Fruit fly (Drosophila melanogaster) whole organism, wandering third instar larva: ENCODE results near the gene rasp.

ENCODE experiments used
- Abd-B ChIP-seq: fragments of >200 bp; optimal IDR thresholded peaks from 2 replicates; lab custom pipeline; 2017; ENCODE audit warnings: missing biosample characterization, missing genetic modification characterization
- CG32264 ChIP-seq: fragments of 200-800 bp; sonication (Bioruptor generic); optimal IDR thresholded peaks from 2 replicates; lab custom pipeline; 2016; ENCODE audit warnings: missing biosample characterization, missing genetic modification characterization
- CG9705 ChIP-seq: fragments of 200-800 bp; sonication (Bioruptor generic); optimal IDR thresholded peaks from 2 replicates; lab custom pipeline; 2018; ENCODE audit warnings: missing biosample characterization, mild to moderate bottlenecking, missing genetic modification characterization
- CrebA ChIP-seq: fragments of 200-800 bp; sonication (Bioruptor generic); optimal IDR thresholded peaks from 2 replicates; lab custom pipeline; 2016; ENCODE audit warnings: missing biosample characterization, mild to moderate bottlenecking, missing genetic modification characterization, borderline replicate concordance
- Dfd ChIP-seq: fragments of >200 bp; optimal IDR thresholded peaks from 2 replicates; lab custom pipeline; 2017; ENCODE audit warnings: missing biosample characterization, missing genetic modification characterization
- Dif ChIP-seq: fragments of 200-275, 200-300 bp; sonication (Bioruptor generic); optimal IDR thresholded peaks from 2 replicates; lab custom pipeline; 2018; ENCODE audit warnings: missing biosample characterization, missing genetic modification characterization; ENCODE audit not compliant: partially characterized antibody
- GATAd ChIP-seq: sonication (Bioruptor generic); optimal IDR thresholded peaks from 2 replicates; lab custom pipeline; 2016; ENCODE audit warnings: missing biosample characterization, missing genetic modification characterization
- HLH106 ChIP-seq: fragments of 200-800 bp; optimal IDR thresholded peaks from 3 replicates; lab custom pipeline; 2019; ENCODE audit warnings: missing biosample characterization, mild to moderate bottlenecking, missing genetic modification characterization, moderate library complexity
- Hnf4 ChIP-seq: fragments of 200-800 bp; sonication (Bioruptor generic); optimal IDR thresholded peaks from 2 replicates; lab custom pipeline; 2016; ENCODE audit warnings: missing biosample characterization, mild to moderate bottlenecking, missing genetic modification characterization
- Hr78 ChIP-seq: fragments of >200 bp; optimal IDR thresholded peaks from 2 replicates; lab custom pipeline; 2017; ENCODE audit warnings: missing biosample characterization, missing genetic modification characterization
- Hr83 ChIP-seq: fragments of 200-300 bp; sonication (Bioruptor generic); optimal IDR thresholded peaks from 2 replicates; lab custom pipeline; 2016; ENCODE audit warnings: missing biosample characterization, mild to moderate bottlenecking, missing genetic modification characterization, moderate library complexity; ENCODE audit not compliant: poor library complexity, severe bottlenecking
- Jra ChIP-seq: sonication (Bioruptor generic); optimal IDR thresholded peaks from 2 replicates; lab custom pipeline; 2016; ENCODE audit warnings: missing biosample characterization, missing genetic modification characterization
- Mio ChIP-seq: sonication (Bioruptor generic); optimal IDR thresholded peaks from 2 replicates; lab custom pipeline; 2016; ENCODE audit warnings: missing biosample characterization, missing genetic modification characterization
- Myc ChIP-seq: fragments of >200 bp; optimal IDR thresholded peaks from 2 replicates; lab custom pipeline; 2017
- N ChIP-seq: fragments of >200 bp; optimal IDR thresholded peaks from 2 replicates; lab custom pipeline; 2018; ENCODE audit warnings: missing biosample characterization, missing external identifiers, missing genetic modification characterization
- OdsH ChIP-seq: fragments of 200-800 bp; sonication (Bioruptor generic); optimal IDR thresholded peaks from 2 replicates; lab custom pipeline; 2016; ENCODE audit warnings: missing biosample characterization, mild to moderate bottlenecking, missing genetic modification characterization
- Rel ChIP-seq, 2 experiments: fragments of 200-800 bp; sonication (Bioruptor generic) in 1 of 2; optimal IDR thresholded peaks; 2 replicates in 1 of 2; 3 replicates in 1 of 2; lab custom pipeline; 2016 to 2019; ENCODE audit warnings: mild to moderate bottlenecking in 2 of 2, missing biosample characterization in 2 of 2, missing genetic modification characterization in 2 of 2, moderate library complexity in 1 of 2
- Sp1 ChIP-seq: fragments of 200-800 bp; sonication (Bioruptor generic); optimal IDR thresholded peaks from 3 replicates; lab custom pipeline; 2019; ENCODE audit warnings: missing biosample characterization, mild to moderate bottlenecking, missing genetic modification characterization, moderate library complexity
- Vsx2 ChIP-seq: fragments of 200-300, 225-300 bp; sonication (Bioruptor generic); optimal IDR thresholded peaks from 2 replicates; lab custom pipeline; 2018; ENCODE audit warnings: missing biosample characterization, missing genetic modification characterization; ENCODE audit not compliant: partially characterized antibody
- br ChIP-seq: fragments of 200-800 bp; sonication (Bioruptor generic); optimal IDR thresholded peaks from 2 replicates; lab custom pipeline; 2016; ENCODE audit warnings: missing biosample characterization, missing genetic modification characterization
- brk ChIP-seq: fragments of 200-800 bp; sonication (Bioruptor generic); optimal IDR thresholded peaks from 2 replicates; lab custom pipeline; 2016; ENCODE audit warnings: missing biosample characterization, mild to moderate bottlenecking, missing genetic modification characterization
- dl ChIP-seq, 2 experiments: fragments of 175-275, 200-275 bp in 1 of 2; fragments of 200-275 bp in 1 of 2; sonication (Bioruptor generic); optimal IDR thresholded peaks; lab custom pipeline; 2018; ENCODE audit warnings: mild to moderate bottlenecking in 2 of 2, missing biosample characterization in 2 of 2, missing genetic modification characterization in 2 of 2, moderate library complexity in 2 of 2; ENCODE audit not compliant: partially characterized antibody in 2 of 2, insufficient read depth in 1 of 2
- dmrt93B ChIP-seq: fragments of 200-800 bp; sonication (Bioruptor generic); optimal IDR thresholded peaks from 2 replicates; lab custom pipeline; 2018; ENCODE audit warnings: missing biosample characterization, mild to moderate bottlenecking, missing genetic modification characterization
- dsf ChIP-seq: sonication (Bioruptor generic); optimal IDR thresholded peaks from 2 replicates; lab custom pipeline; 2016; ENCODE audit warnings: missing biosample characterization, missing genetic modification characterization, borderline replicate concordance
- ey ChIP-seq: fragments of 200-800 bp; sonication (Bioruptor generic); optimal IDR thresholded peaks from 2 replicates; lab custom pipeline; 2016; ENCODE audit warnings: missing biosample characterization, missing genetic modification characterization
- foxo ChIP-seq, 2 experiments: fragments of 200-800 bp; sonication (Bioruptor generic); optimal IDR thresholded peaks; 2 replicates in 1 of 2; 3 replicates in 1 of 2; lab custom pipeline; 2016 to 2017; ENCODE audit warnings: missing biosample characterization in 2 of 2, missing genetic modification characterization in 2 of 2
- fru ChIP-seq: fragments of 200-800 bp; sonication (Bioruptor generic); optimal IDR thresholded peaks from 3 replicates; lab custom pipeline; 2016; ENCODE audit warnings: missing biosample characterization, mild to moderate bottlenecking, missing genetic modification characterization
- h ChIP-seq: fragments of 200-800 bp; sonication (Bioruptor generic); optimal IDR thresholded peaks from 3 replicates; lab custom pipeline; 2016; ENCODE audit warnings: missing biosample characterization, mild to moderate bottlenecking, missing genetic modification characterization
- jim ChIP-seq: fragments of 175-275, 200-325 bp; sonication (Bioruptor generic); optimal IDR thresholded peaks from 2 replicates; lab custom pipeline; 2016; ENCODE audit warnings: missing biosample characterization, mild to moderate bottlenecking, missing genetic modification characterization
- lola ChIP-seq: fragments of >200 bp; optimal IDR thresholded peaks from 2 replicates; lab custom pipeline; 2017; ENCODE audit warnings: missing biosample characterization, missing genetic modification characterization
- pan ChIP-seq: fragments of >200 bp; optimal IDR thresholded peaks from 2 replicates; lab custom pipeline; 2017
- psq ChIP-seq: fragments of 200-800 bp; sonication (Bioruptor generic); optimal IDR thresholded peaks from 3 replicates; lab custom pipeline; 2017; ENCODE audit warnings: missing biosample characterization, mild to moderate bottlenecking, missing genetic modification characterization, moderate library complexity
- rgr ChIP-seq: fragments of 200-800 bp; sonication (Bioruptor generic); optimal IDR thresholded peaks from 3 replicates; lab custom pipeline; 2016; ENCODE audit warnings: missing biosample characterization, mild to moderate bottlenecking, missing genetic modification characterization
- sage ChIP-seq: fragments of 200-800 bp; sonication (Bioruptor generic); optimal IDR thresholded peaks from 2 replicates; lab custom pipeline; 2016; ENCODE audit warnings: missing biosample characterization, mild to moderate bottlenecking, missing genetic modification characterization
- sv ChIP-seq: fragments of 200-800 bp; sonication (Bioruptor generic); optimal IDR thresholded peaks from 3 replicates; lab custom pipeline; 2016; ENCODE audit warnings: missing biosample characterization, missing genetic modification characterization
- tai ChIP-seq: sonication (Bioruptor generic); optimal IDR thresholded peaks from 2 replicates; lab custom pipeline; 2016; ENCODE audit warnings: missing biosample characterization, missing genetic modification characterization
- usp ChIP-seq: fragments of >200 bp; optimal IDR thresholded peaks from 2 replicates; lab custom pipeline; 2017; ENCODE audit warnings: missing biosample characterization, missing genetic modification characterization
- woc ChIP-seq: sonication (Bioruptor generic); optimal IDR thresholded peaks from 2 replicates; lab custom pipeline; 2016; ENCODE audit warnings: missing biosample characterization, mild to moderate bottlenecking, missing genetic modification characterization

The rasp gene

dm6 chr3L:3197464-3197863 lies 35.5 kb downstream of the rasp start, which contains the start of gene CG14966:
Gene CG14966 (minus strand): TSS chr3L:3197631.
- TF ChIP-seq foxo (GFP tag; optimal IDR thresholded peaks at IDR 0.05; lab: Kevin White, UChicago) (peak in 1 of 2 experiments; percentile 59), rgr (GFP tag; lab: Kevin White, UChicago) (peak; percentile 59), Dfd (GFP tag; lab: Kevin White, UChicago) (no peak), CG9705 (GFP tag; lab: Kevin White, UChicago) (peak; percentile 13), fru (GFP tag; lab: Kevin White, UChicago) (peak; percentile 43), HLH106 (tag; lab: Kevin White, UChicago) (peak; percentile 25), Hnf4 (GFP tag; lab: Kevin White, UChicago) (peak; percentile 79), Sp1 (peak; percentile 15), Hr78 (no peak), sage (GFP tag; lab: Kevin White, UChicago) (peak; percentile 25), h (peak; percentile 55), jim (GFP tag; lab: Kevin White, UChicago) (peak; percentile 14), Rel (GFP tag; optimal IDR thresholded peaks at IDR 0.05; lab: Kevin White, UChicago) (no peak), Rel (tag; optimal IDR thresholded peaks at IDR 0.05; lab: Kevin White, UChicago) (peak; percentile 55), Abd-B (GFP tag; lab: Kevin White, UChicago) (no peak), usp (GFP tag; lab: Kevin White, UChicago) (no peak), Hr83 (peak; percentile 55), br (GFP tag; lab: Kevin White, UChicago) (peak; percentile 45), OdsH (GFP tag; lab: Kevin White, UChicago) (peak; percentile 44), Jra (GFP tag; lab: Kevin White, UChicago) (peak; percentile 50), ey (no peak), psq (GFP tag; lab: Kevin White, UChicago) (no peak), sv (GFP tag; lab: Kevin White, UChicago) (peak; percentile 5), woc (peak; percentile 68), lola (GFP tag; lab: Kevin White, UChicago) (no peak)

dm6 chr3L:3198447-3199402 lies 36.7 kb downstream of the rasp start, which contains the start of the genes CG32276 and gry:
Gene CG32276 (minus strand): TSS chr3L:3199047.
Gene gry (plus strand): TSS chr3L:3199090.
- TF ChIP-seq Hr83, result peak; percentile 57
- TF ChIP-seq GATAd (GFP tag; lab: Kevin White, UChicago), result no peak
- TF ChIP-seq Jra (GFP tag; lab: Kevin White, UChicago), result no peak
- peak in 1 of 2 experiments; percentile 90 for TF ChIP-seq foxo (GFP tag; optimal IDR thresholded peaks at IDR 0.05; lab: Kevin White, UChicago)
- TF ChIP-seq Mio (GFP tag; lab: Kevin White, UChicago), result no peak
- TF ChIP-seq sage (GFP tag; lab: Kevin White, UChicago), result no peak
- TF ChIP-seq CrebA (GFP tag; lab: Kevin White, UChicago), result peak; percentile 97
- peak; percentile 62 for TF ChIP-seq psq (GFP tag; lab: Kevin White, UChicago)
- peak; percentile 83 for TF ChIP-seq Myc (lab: Kevin White, UChicago)
- TF ChIP-seq ey, result peak; percentile 76
- TF ChIP-seq Sp1, result peak; percentile 80
- no peak for TF ChIP-seq N (GFP tag; lab: Kevin White, UChicago)
- TF ChIP-seq pan (lab: Kevin White, UChicago), result no peak
- TF ChIP-seq rgr (GFP tag; lab: Kevin White, UChicago), result peak; percentile 87
- TF ChIP-seq usp (GFP tag; lab: Kevin White, UChicago), result no peak
- TF ChIP-seq Dfd (GFP tag; lab: Kevin White, UChicago), result no peak
- TF ChIP-seq lola (GFP tag; lab: Kevin White, UChicago), result no peak
- peak; percentile 18 for TF ChIP-seq CG32264 (GFP tag; lab: Kevin White, UChicago)
- peak; percentile 63 for TF ChIP-seq CG9705 (GFP tag; lab: Kevin White, UChicago)
- TF ChIP-seq h, result peak; percentile 90
- TF ChIP-seq brk (GFP tag; lab: Kevin White, UChicago), result no peak
- no peak for TF ChIP-seq Dif
- peak; percentile 79 for TF ChIP-seq HLH106 (tag; lab: Kevin White, UChicago)
- no peak for TF ChIP-seq dmrt93B (GFP tag; lab: Kevin White, UChicago)
- TF ChIP-seq fru (GFP tag; lab: Kevin White, UChicago), result peak; percentile 89
- peak; percentile 90 for TF ChIP-seq jim (GFP tag; lab: Kevin White, UChicago)
- no peak for TF ChIP-seq Hr78
- TF ChIP-seq dsf, result no peak
- peak; percentile 69 for TF ChIP-seq sv (GFP tag; lab: Kevin White, UChicago)
- TF ChIP-seq Vsx2 (GFP tag; lab: Kevin White, UChicago), result no peak
- TF ChIP-seq Rel (GFP tag; optimal IDR thresholded peaks at IDR 0.05; lab: Kevin White, UChicago), result no peak
- TF ChIP-seq Rel (tag; optimal IDR thresholded peaks at IDR 0.05; lab: Kevin White, UChicago), result peak; percentile 73
- peak; percentile 75 for TF ChIP-seq OdsH (GFP tag; lab: Kevin White, UChicago)
- peak; percentile 81 for TF ChIP-seq br (GFP tag; lab: Kevin White, UChicago)
- TF ChIP-seq Hnf4 (GFP tag; lab: Kevin White, UChicago), result no peak
- no peak for TF ChIP-seq Abd-B (GFP tag; lab: Kevin White, UChicago)
- TF ChIP-seq woc, result peak; percentile 88
- TF ChIP-seq dl (GFP tag; optimal IDR thresholded peaks at IDR 0.05; lab: Kevin White, UChicago; ENCODE audit: insufficient read depth in 1 of 2, partially characterized antibody in 2 of 2), result no peak
- no peak for TF ChIP-seq tai
- TF ChIP-seq, all 38 proteins: peak for 19
